Worm (Caenorhabditis elegans): ENCODE data around the gene cnx-1.

Gene cnx-1

ce11 chrIII:9832569-9832968 lies 15.6 kb upstream of the cnx-1 start:
- no peak for TF ChIP-seq nhr-11 (tag; optimal IDR thresholded peaks at IDR 0.05)
- no peak for TF ChIP-seq ZK546.5 (tag; optimal IDR thresholded peaks at IDR 0.05)
- TF ChIP-seq lsy-12 (tag; optimal IDR thresholded peaks at IDR 0.05): no peak
- no peak for TF ChIP-seq zag-1 (tag; optimal IDR thresholded peaks at IDR 0.05)
- no peak for TF ChIP-seq daf-12 (tag; optimal IDR thresholded peaks at IDR 0.05)
- no peak for TF ChIP-seq egl-5 (tag; optimal IDR thresholded peaks at IDR 0.05)
- no peak for TF ChIP-seq aly-2 (tag; optimal IDR thresholded peaks at IDR 0.05)
- TF ChIP-seq nhr-43 (tag; optimal IDR thresholded peaks at IDR 0.05; ENCODE audit: poor library complexity, severe bottlenecking): no peak
- TF ChIP-seq unc-39 (tag; optimal IDR thresholded peaks at IDR 0.05): no peak
- no peak for TF ChIP-seq R02D3.7 (tag; optimal IDR thresholded peaks at IDR 0.05)
- TF ChIP-seq elt-1 (tag; optimal IDR thresholded peaks at IDR 0.05): no peak
- TF ChIP-seq snpc-4 (tag; optimal IDR thresholded peaks at IDR 0.05): no peak
- TF ChIP-seq nfya-1 (tag; optimal IDR thresholded peaks at IDR 0.05; ENCODE audit: insufficient read depth): no peak
- no peak for TF ChIP-seq mdl-1 (tag; optimal IDR thresholded peaks at IDR 0.05)
- TF ChIP-seq ceh-28 (tag; optimal IDR thresholded peaks at IDR 0.05): no peak
- no peak for TF ChIP-seq nhr-12 (tag; optimal IDR thresholded peaks at IDR 0.05)

- TF ChIP-seq fkh-2 (tag; optimal IDR thresholded peaks at IDR 0.05) (no peak), pha-4 (tag; optimal IDR thresholded peaks at IDR 0.05) (peak; percentile 39)
Measured at ce11 chrIII:9830502-9830901, 13.6 kb upstream of the cnx-1 start, which contains the start of gene ZK632.12. Gene ZK632.12 (plus strand): TSS chrIII:9830802.

DNA sequence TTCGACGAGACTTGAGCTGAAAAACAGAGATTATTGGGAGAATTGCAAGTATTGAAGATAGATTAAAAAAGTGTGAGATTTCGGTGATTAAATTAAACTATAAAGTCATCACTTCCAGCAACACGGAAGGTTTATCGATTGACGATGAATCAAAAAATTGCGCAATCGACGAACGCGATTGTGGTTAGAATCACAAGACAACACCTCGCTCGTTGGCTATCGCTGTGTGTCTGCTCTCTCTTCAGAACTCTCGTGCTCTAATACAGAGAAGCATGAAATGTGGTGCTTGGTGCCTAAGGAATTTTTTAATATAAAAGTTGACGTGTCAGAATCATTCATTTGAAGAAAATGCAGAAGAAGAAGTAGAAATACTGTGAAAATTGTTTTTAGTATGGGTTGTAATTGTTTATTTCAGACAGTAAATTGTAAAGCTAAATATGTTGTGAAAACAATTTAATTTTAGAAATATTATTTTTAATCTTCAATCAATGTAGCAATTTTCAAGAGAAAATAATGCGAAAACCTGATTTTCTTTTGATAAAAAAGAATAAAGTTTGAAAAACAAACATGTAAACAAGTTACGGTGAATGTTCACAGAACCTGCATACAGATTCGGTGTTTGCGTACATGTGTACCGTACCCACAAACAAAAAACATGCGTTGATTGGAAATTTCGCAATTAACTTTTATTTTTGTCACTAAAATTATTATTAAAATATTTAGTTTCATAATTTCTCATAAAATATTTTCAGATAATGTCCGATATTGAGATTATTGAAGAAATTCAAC lies 10.4 kb upstream of the cnx-1 start, which contains the start of the genes ZK632.10 and ZK632.11:
Gene ZK632.10 (minus strand): TSS at position 560 of the 789 bp plus-strand sequence.
Gene ZK632.11 (plus strand): TSS at position 753 of the 789 bp plus-strand sequence.
- peak; percentile 11 for TF ChIP-seq pqm-1 (tag; optimal IDR thresholded peaks at IDR 0.05)
- TF ChIP-seq lin-39 (tag; optimal IDR thresholded peaks at IDR 0.05): peak; percentile 15
- peak; percentile 1 for TF ChIP-seq egl-5 (tag; optimal IDR thresholded peaks at IDR 0.05)
- TF ChIP-seq fkh-10 (GFP tag; optimal IDR thresholded peaks at IDR 0.05): no peak
- TF ChIP-seq jun-1 (tag; optimal IDR thresholded peaks at IDR 0.05): no peak
- peak; percentile 57 for TF ChIP-seq lin-15B (tag; optimal IDR thresholded peaks at IDR 0.05)
- TF ChIP-seq snpc-4 (tag; optimal IDR thresholded peaks at IDR 0.05): peak; percentile 45
- no peak for TF ChIP-seq ceh-82 (tag; optimal IDR thresholded peaks at IDR 0.05)
- TF ChIP-seq ceh-28 (tag; optimal IDR thresholded peaks at IDR 0.05): peak; percentile 50
- peak; percentile 99 for TF ChIP-seq pha-4 (tag; optimal IDR thresholded peaks at IDR 0.05)
- TF ChIP-seq skn-1 (tag; optimal IDR thresholded peaks at IDR 0.05): peak; percentile 13
- TF ChIP-seq nfya-1 (tag; optimal IDR thresholded peaks at IDR 0.05; ENCODE audit: insufficient read depth): peak; percentile 91
- peak; percentile 34 for TF ChIP-seq nhr-23 (tag; optimal IDR thresholded peaks at IDR 0.05)
- peak; percentile 41 for TF ChIP-seq hmg-11 (tag; optimal IDR thresholded peaks at IDR 0.05)
- peak; percentile 23 for TF ChIP-seq elt-2 (tag; optimal IDR thresholded peaks at IDR 0.05)

DNA sequence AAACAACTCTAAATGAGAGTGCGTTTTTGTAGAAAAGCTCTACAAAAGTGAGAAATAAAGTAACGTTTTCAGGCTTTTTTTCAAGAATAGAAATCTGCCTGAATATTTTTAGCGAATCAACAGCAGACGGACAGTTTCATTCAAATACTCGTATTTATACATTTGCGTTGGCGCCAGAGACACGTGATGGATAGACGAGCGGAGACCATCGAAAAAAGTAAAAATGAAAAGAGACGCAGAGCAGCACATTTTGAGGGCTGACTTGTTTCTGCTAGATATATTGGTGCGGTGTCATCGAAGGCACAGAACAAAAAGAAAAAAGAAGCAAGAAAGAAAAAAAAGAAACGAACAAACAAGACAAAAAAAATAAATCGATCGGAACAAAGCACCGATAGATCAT lies 9.1 kb upstream of the cnx-1 start:
- TF ChIP-seq elt-1 (tag; optimal IDR thresholded peaks at IDR 0.05): no peak
- no peak for TF ChIP-seq mdl-1 (tag; optimal IDR thresholded peaks at IDR 0.05)
- peak; percentile 3 for TF ChIP-seq skn-1 (tag; optimal IDR thresholded peaks at IDR 0.05)
- TF ChIP-seq nhr-28 (tag; optimal IDR thresholded peaks at IDR 0.05): no peak
- no peak for TF ChIP-seq unc-39 (tag; optimal IDR thresholded peaks at IDR 0.05)
- TF ChIP-seq nhr-12 (tag; optimal IDR thresholded peaks at IDR 0.05): no peak
- peak; percentile 56 for TF ChIP-seq nfya-1 (tag; optimal IDR thresholded peaks at IDR 0.05; ENCODE audit: insufficient read depth)
- TF ChIP-seq snpc-4 (tag; optimal IDR thresholded peaks at IDR 0.05): peak; percentile 16
- TF ChIP-seq elt-2 (tag; optimal IDR thresholded peaks at IDR 0.05): peak; percentile 27
- no peak for TF ChIP-seq nhr-25 (tag; optimal IDR thresholded peaks at IDR 0.05)
- TF ChIP-seq hmg-11 (tag; optimal IDR thresholded peaks at IDR 0.05): peak; percentile 2
- peak; percentile 11 for TF ChIP-seq nhr-43 (tag; optimal IDR thresholded peaks at IDR 0.05; ENCODE audit: poor library complexity, severe bottlenecking)
- TF ChIP-seq pqm-1 (tag; optimal IDR thresholded peaks at IDR 0.05): peak; percentile 7
- TF ChIP-seq lin-15B (tag; optimal IDR thresholded peaks at IDR 0.05): peak; percentile 11
- TF ChIP-seq pha-4 (tag; optimal IDR thresholded peaks at IDR 0.05): peak; percentile 89
- TF ChIP-seq fkh-2 (tag; optimal IDR thresholded peaks at IDR 0.05): no peak
- peak; percentile 93 for TF ChIP-seq ama-1 (optimal IDR thresholded peaks at IDR 0.05)
- peak; percentile 62 for TF ChIP-seq jun-1 (tag; optimal IDR thresholded peaks at IDR 0.05)
- TF ChIP-seq lin-39 (tag; optimal IDR thresholded peaks at IDR 0.05): peak; percentile 36
- TF ChIP-seq lsy-12 (tag; optimal IDR thresholded peaks at IDR 0.05): peak; percentile 28
